Worm (Caenorhabditis elegans) whole organism, mixed stage, embryonic: ENCODE measurements around the gene F43E2.6.

Experiments
- M03D4.4 ChIP-seq: sonication (generic microtip); optimal IDR thresholded peaks from 2 replicates; lab custom pipeline; 2017; ENCODE audit warnings: mild to moderate bottlenecking, missing genetic modification characterization, missing compliant biosample characterization
- bed-3 ChIP-seq: fragments of 200-800 bp; sonication (Bioruptor generic); optimal IDR thresholded peaks from 3 replicates; lab custom pipeline; 2018; ENCODE audit warnings: mild to moderate bottlenecking, missing genetic modification characterization, moderate library complexity, missing compliant biosample characterization
- blmp-1 ChIP-seq: fragments of 150-350 bp; optimal IDR thresholded peaks from 2 replicates; lab custom pipeline; 2014; ENCODE audit warnings: missing biosample characterization, missing genetic modification characterization
- ceh-39 ChIP-seq: fragments of 150-350 bp; optimal IDR thresholded peaks from 2 replicates; lab custom pipeline; 2014; ENCODE audit warnings: missing biosample characterization, missing genetic modification characterization
- ceh-43 ChIP-seq: fragments of 200-800 bp; sonication (Bioruptor generic); optimal IDR thresholded peaks from 2 replicates; lab custom pipeline; 2018; ENCODE audit warnings: mild to moderate bottlenecking, missing genetic modification characterization, moderate library complexity, missing compliant biosample characterization
- ceh-83 ChIP-seq: fragments of 200-800 bp; sonication (Bioruptor generic); optimal IDR thresholded peaks from 2 replicates; lab custom pipeline; 2018; ENCODE audit warnings: mild to moderate bottlenecking, missing genetic modification characterization, missing compliant biosample characterization
- ces-1 ChIP-seq: fragments of 150-350 bp; optimal IDR thresholded peaks from 2 replicates; lab custom pipeline; 2014; ENCODE audit warnings: missing biosample characterization, missing genetic modification reagents, missing genetic modification characterization
- cnd-1 ChIP-seq: fragments of 200-800 bp; sonication (Bioruptor generic); optimal IDR thresholded peaks from 2 replicates; lab custom pipeline; 2018; ENCODE audit warnings: mild to moderate bottlenecking, missing genetic modification characterization, missing compliant biosample characterization
- drap-1 ChIP-seq: fragments of 200-800 bp; sonication (Bioruptor generic); optimal IDR thresholded peaks from 3 replicates; lab custom pipeline; 2018; ENCODE audit warnings: mild to moderate bottlenecking, missing genetic modification characterization, missing compliant biosample characterization
- elt-1 ChIP-seq: sonication (generic microtip); optimal IDR thresholded peaks from 2 replicates; lab custom pipeline; 2017; ENCODE audit warnings: missing genetic modification characterization, mild to moderate bottlenecking, missing compliant biosample characterization, antibody characterized with exemption, moderate library complexity, borderline replicate concordance; ENCODE audit not compliant: insufficient read depth
- elt-3 ChIP-seq: fragments of 150-350 bp; optimal IDR thresholded peaks from 2 replicates; lab custom pipeline; 2014; ENCODE audit warnings: missing biosample characterization, missing genetic modification characterization
- flh-1 ChIP-seq: fragments of 200-800 bp; sonication (Bioruptor generic); optimal IDR thresholded peaks from 2 replicates; lab custom pipeline; 2018; ENCODE audit warnings: mild to moderate bottlenecking, missing genetic modification characterization, moderate library complexity, missing compliant biosample characterization
- ham-2 ChIP-seq: fragments of 200-800 bp; sonication (Bioruptor generic); optimal IDR thresholded peaks from 2 replicates; lab custom pipeline; 2018; ENCODE audit warnings: mild to moderate bottlenecking, missing genetic modification characterization, missing compliant biosample characterization
- hlh-1 ChIP-seq: fragments of 150-350 bp; optimal IDR thresholded peaks from 2 replicates; lab custom pipeline; 2014; ENCODE audit warnings: missing biosample characterization, missing genetic modification reagents, missing genetic modification characterization
- lin-13 ChIP-seq: fragments of 150-350 bp; optimal IDR thresholded peaks from 2 replicates; lab custom pipeline; 2014; ENCODE audit warnings: missing biosample characterization, missing genetic modification characterization
- lsy-2 ChIP-seq: fragments of 150-350 bp; optimal IDR thresholded peaks from 2 replicates; lab custom pipeline; 2014; ENCODE audit warnings: missing biosample characterization, missing genetic modification characterization
- mls-2 ChIP-seq: sonication (generic microtip); optimal IDR thresholded peaks from 2 replicates; lab custom pipeline; 2016; ENCODE audit warnings: mild to moderate bottlenecking, missing genetic modification characterization, moderate library complexity, missing compliant biosample characterization
- nhr-12 ChIP-seq: fragments of 150-350 bp; optimal IDR thresholded peaks from 2 replicates; lab custom pipeline; 2014; ENCODE audit warnings: missing biosample characterization, missing genetic modification characterization
- nhr-2 ChIP-seq: fragments of 150-350 bp; optimal IDR thresholded peaks from 2 replicates; lab custom pipeline; 2014; ENCODE audit warnings: missing biosample characterization, missing genetic modification characterization
- nhr-237 ChIP-seq: fragments of 150-350 bp; optimal IDR thresholded peaks from 2 replicates; lab custom pipeline; 2014; ENCODE audit warnings: missing biosample characterization, missing genetic modification characterization
- nhr-28 ChIP-seq: fragments of 150-350 bp; optimal IDR thresholded peaks from 2 replicates; lab custom pipeline; 2014; ENCODE audit warnings: missing biosample characterization, missing genetic modification characterization
- nhr-76 ChIP-seq: sonication (generic microtip); optimal IDR thresholded peaks from 2 replicates; lab custom pipeline; 2017; ENCODE audit warnings: missing biosample characterization, missing genetic modification characterization
- sem-2 ChIP-seq: fragments of 200-800 bp; sonication (Bioruptor generic); optimal IDR thresholded peaks from 2 replicates; lab custom pipeline; 2018; ENCODE audit warnings: mild to moderate bottlenecking, missing genetic modification characterization, missing compliant biosample characterization
- snpc-4 ChIP-seq: fragments of 150-350 bp; optimal IDR thresholded peaks from 2 replicates; lab custom pipeline; 2014; ENCODE audit warnings: missing biosample characterization, missing genetic modification characterization
- sptf-1 ChIP-seq: sonication (generic microtip); optimal IDR thresholded peaks from 2 replicates; lab custom pipeline; 2017; ENCODE audit warnings: mild to moderate bottlenecking, missing genetic modification characterization, moderate library complexity, missing compliant biosample characterization
- tbx-8 ChIP-seq: fragments of 200-800 bp; sonication (Bioruptor generic); optimal IDR thresholded peaks from 2 replicates; lab custom pipeline; 2018; ENCODE audit warnings: mild to moderate bottlenecking, missing genetic modification characterization, moderate library complexity, missing compliant biosample characterization
- unc-120 ChIP-seq: sonication (generic microtip); optimal IDR thresholded peaks from 2 replicates; lab custom pipeline; 2017; ENCODE audit warnings: missing genetic modification characterization, missing compliant biosample characterization; ENCODE audit not compliant: poor library complexity, severe bottlenecking
- unc-39 ChIP-seq: fragments of 150-350 bp; optimal IDR thresholded peaks from 2 replicates; lab custom pipeline; 2014; ENCODE audit warnings: missing biosample characterization, missing genetic modification characterization
- unc-62 ChIP-seq: fragments of 150-350 bp; optimal IDR thresholded peaks from 2 replicates; lab custom pipeline; 2014; ENCODE audit warnings: missing biosample characterization, missing genetic modification reagents, missing genetic modification characterization
- zip-8 ChIP-seq: fragments of 150-350 bp; optimal IDR thresholded peaks from 2 replicates; lab custom pipeline; 2014; ENCODE audit warnings: missing biosample characterization, missing genetic modification characterization
- ztf-11 ChIP-seq: fragments of 150-350 bp; optimal IDR thresholded peaks from 2 replicates; lab custom pipeline; 2014; ENCODE audit warnings: missing biosample characterization, missing genetic modification characterization

Gene F43E2.6

ce11 chrII:7368761-7369160, at the start of gene F43E2.6:
Gene F43E2.6 (minus strand): TSS chrII:7368861.
- no peak for TF ChIP-seq ceh-39 (tag; lab: Kevin White, UChicago)
- TF ChIP-seq nhr-2 (tag; lab: Kevin White, UChicago): no peak
- TF ChIP-seq unc-39 (tag; lab: Kevin White, UChicago): no peak
- no peak for TF ChIP-seq sem-2 (GFP tag; lab: Kevin White, UChicago)
- no peak for TF ChIP-seq blmp-1 (tag; lab: Kevin White, UChicago)
- TF ChIP-seq ham-2: no peak
- TF ChIP-seq lsy-2 (tag; lab: Kevin White, UChicago): no peak
- TF ChIP-seq ceh-83 (GFP tag; lab: Kevin White, UChicago): no peak
- TF ChIP-seq snpc-4: no peak
- no peak for TF ChIP-seq elt-3 (tag; lab: Kevin White, UChicago)
- TF ChIP-seq nhr-237 (tag; lab: Kevin White, UChicago): no peak
- no peak for TF ChIP-seq tbx-8 (GFP tag; lab: Kevin White, UChicago)
- no peak for TF ChIP-seq unc-62 (GFP tag; lab: Kevin White, UChicago)
- TF ChIP-seq mls-2: no peak
- TF ChIP-seq ztf-11: no peak
- no peak for TF ChIP-seq elt-1 (tag; lab: Kevin White, UChicago)
- no peak for TF ChIP-seq bed-3 (GFP tag; lab: Kevin White, UChicago)
- TF ChIP-seq hlh-1 (tag; lab: Kevin White, UChicago): no peak
- no peak for TF ChIP-seq lin-13 (tag; lab: Kevin White, UChicago)
- no peak for TF ChIP-seq zip-8 (tag; lab: Kevin White, UChicago)

ce11 chrII:7413764-7414163, 45.1 kb upstream of the F43E2.6 start:
- TF ChIP-seq snpc-4 (no peak), ces-1 (no peak), ceh-43 (GFP tag; lab: Kevin White, UChicago) (no peak), unc-39 (tag; lab: Kevin White, UChicago) (no peak), hlh-1 (tag; lab: Kevin White, UChicago) (no peak), nhr-2 (tag; lab: Kevin White, UChicago) (no peak), unc-120 (tag; lab: Kevin White, UChicago) (no peak), drap-1 (GFP tag; lab: Kevin White, UChicago) (no peak), ceh-83 (GFP tag; lab: Kevin White, UChicago) (no peak), unc-62 (GFP tag; lab: Kevin White, UChicago) (no peak), nhr-28 (tag; lab: Kevin White, UChicago) (no peak), bed-3 (GFP tag; lab: Kevin White, UChicago) (no peak), nhr-12 (tag; lab: Kevin White, UChicago) (no peak), sptf-1 (tag; lab: Kevin White, UChicago) (no peak), flh-1 (GFP tag; lab: Kevin White, UChicago) (no peak), lsy-2 (tag; lab: Kevin White, UChicago) (no peak)

- TF ChIP-seq lin-13 (tag; lab: Kevin White, UChicago) (no peak), nhr-12 (tag; lab: Kevin White, UChicago) (no peak), unc-120 (tag; lab: Kevin White, UChicago) (no peak), hlh-1 (tag; lab: Kevin White, UChicago) (no peak), unc-62 (GFP tag; lab: Kevin White, UChicago) (no peak), elt-1 (tag; lab: Kevin White, UChicago) (no peak)
Observed at ce11 chrII:7413275-7413674, 44.6 kb upstream of the F43E2.6 start.

- no peak for TF ChIP-seq M03D4.4 (tag; lab: Kevin White, UChicago)
- no peak for TF ChIP-seq ceh-39 (tag; lab: Kevin White, UChicago)
- no peak for TF ChIP-seq flh-1 (GFP tag; lab: Kevin White, UChicago)
- TF ChIP-seq lsy-2 (tag; lab: Kevin White, UChicago): no peak
- no peak for TF ChIP-seq nhr-12 (tag; lab: Kevin White, UChicago)
- TF ChIP-seq nhr-28 (tag; lab: Kevin White, UChicago): no peak
- no peak for TF ChIP-seq sptf-1 (tag; lab: Kevin White, UChicago)
- no peak for TF ChIP-seq bed-3 (GFP tag; lab: Kevin White, UChicago)
- TF ChIP-seq nhr-76: no peak
- TF ChIP-seq ceh-83 (GFP tag; lab: Kevin White, UChicago): no peak
- TF ChIP-seq, all 35 proteins: peak for 0
Observed at ce11 chrII:7411930-7412329, 43.3 kb upstream of the F43E2.6 start, which contains the start of gene K02A2.5. Gene K02A2.5 (minus strand): TSS chrII:7412030.

- TF ChIP-seq tbx-8 (GFP tag; lab: Kevin White, UChicago) (no peak), blmp-1 (tag; lab: Kevin White, UChicago) (no peak), elt-3 (tag; lab: Kevin White, UChicago) (no peak), sem-2 (GFP tag; lab: Kevin White, UChicago) (no peak), bed-3 (GFP tag; lab: Kevin White, UChicago) (no peak), lin-13 (tag; lab: Kevin White, UChicago) (no peak), ces-1 (no peak), cnd-1 (no peak), lsy-2 (tag; lab: Kevin White, UChicago) (no peak), unc-62 (GFP tag; lab: Kevin White, UChicago) (no peak), ceh-39 (tag; lab: Kevin White, UChicago) (no peak), zip-8 (tag; lab: Kevin White, UChicago) (no peak), sptf-1 (tag; lab: Kevin White, UChicago) (no peak), elt-1 (tag; lab: Kevin White, UChicago) (no peak), nhr-76 (no peak), mls-2 (no peak), ztf-11 (no peak), nhr-2 (tag; lab: Kevin White, UChicago) (no peak), flh-1 (GFP tag; lab: Kevin White, UChicago) (no peak), unc-39 (tag; lab: Kevin White, UChicago) (no peak)
Observed at ce11 chrII:7408192-7408591, 39.5 kb upstream of the F43E2.6 start, which contains the start of gene srd-55. Gene srd-55 (plus strand): TSS chrII:7408492.
